Fruit fly (Drosophila melanogaster): Measurements from ENCODE around the gene CG3726.

dm6 chrX:5965517-5966397, 48.9 kb downstream of the CG3726 start, which contains the start of gene Grip:
- TF ChIP-seq CG8478 (optimal IDR thresholded peaks at IDR 0.05) = no peak
- TF ChIP-seq CTCF (optimal IDR thresholded peaks at IDR 0.05) = no peak
